Fruit fly (Drosophila melanogaster): ENCODE results near the gene knrl.
A peak's percentile ranks its signal among the peaks of the same experiment; 100 is the strongest.

Gene knrl

DNA sequence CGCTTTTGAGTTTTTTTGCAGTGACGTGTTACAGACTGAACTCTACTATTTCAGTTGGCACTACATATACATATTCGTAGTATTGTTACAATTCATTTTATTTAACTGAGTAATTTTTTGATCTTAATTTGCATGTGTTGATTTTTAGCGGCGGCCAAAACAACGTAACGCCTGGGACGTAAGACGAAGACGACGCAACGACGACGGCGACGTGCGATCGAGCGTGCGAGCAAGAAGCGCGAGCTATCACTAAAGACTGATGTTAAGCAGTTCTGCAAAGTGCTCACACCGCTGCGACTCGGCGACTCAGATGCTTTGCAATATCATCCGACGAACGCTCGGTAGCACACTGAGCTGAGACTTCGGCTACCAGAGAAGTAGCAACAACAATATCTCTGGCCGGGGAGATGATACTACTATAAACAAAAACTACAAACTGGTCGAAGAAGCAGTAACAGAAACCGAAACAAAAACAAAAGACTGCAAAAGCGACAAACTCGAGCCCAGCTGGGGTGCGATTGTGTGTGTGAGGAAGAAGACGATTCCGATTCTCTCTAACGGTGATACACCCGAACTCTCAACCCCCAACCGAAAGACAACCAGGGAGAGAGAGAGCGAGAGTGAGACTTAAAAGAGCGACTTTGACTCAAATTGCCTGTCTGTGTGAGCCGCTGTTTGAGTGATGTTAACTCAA is at the start of gene knrl:
Gene knrl, minus strand, starts transcription at position 357 of the 694 bp plus-strand sequence.
- TF ChIP-seq pad (GFP tag; optimal IDR thresholded peaks at IDR 0.05) (no peak), ovo (GFP tag; optimal IDR thresholded peaks at IDR 0.05) (peak; percentile 82), cnc (optimal IDR thresholded peaks at IDR 0.05) (no peak)

DNA sequence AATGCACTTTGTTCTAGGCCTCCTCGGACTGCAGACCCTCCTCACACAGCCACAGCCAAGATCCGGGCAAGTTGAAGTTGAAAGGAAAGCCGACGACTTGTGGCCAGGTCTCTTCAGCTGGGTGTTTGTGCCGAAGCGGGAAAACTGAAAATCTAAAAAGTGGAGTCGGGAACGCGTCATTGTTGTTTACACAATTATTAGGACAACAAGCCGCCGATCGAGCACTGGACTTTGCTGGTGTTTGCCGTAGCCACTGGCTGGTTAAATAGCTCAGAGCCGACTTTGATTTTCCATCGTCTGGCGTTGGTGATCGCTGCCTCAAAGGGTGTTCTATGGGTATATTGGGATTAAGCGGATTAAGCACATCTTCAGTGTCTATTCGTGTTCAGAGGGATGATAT is 46.9 kb upstream of the knrl start:
- no peak for TF ChIP-seq cic (GFP tag; optimal IDR thresholded peaks at IDR 0.05)
- TF ChIP-seq Crg-1 (GFP tag; optimal IDR thresholded peaks at IDR 0.05): no peak
- TF ChIP-seq toe (GFP tag; optimal IDR thresholded peaks at IDR 0.05): no peak
- TF ChIP-seq CG7101 (tag; optimal IDR thresholded peaks at IDR 0.05): no peak
- no peak for TF ChIP-seq tj (GFP tag; optimal IDR thresholded peaks at IDR 0.05)
- no peak for TF ChIP-seq CG7045 (GFP tag; optimal IDR thresholded peaks at IDR 0.05)
- TF ChIP-seq Hr96 (GFP tag; optimal IDR thresholded peaks at IDR 0.05): no peak
- TF ChIP-seq pad (GFP tag; optimal IDR thresholded peaks at IDR 0.05): no peak
- TF ChIP-seq CG33017 (tag; optimal IDR thresholded peaks at IDR 0.05): no peak
- TF ChIP-seq CG1620 (GFP tag; optimal IDR thresholded peaks at IDR 0.05): no peak
- TF ChIP-seq kay (GFP tag; ENCODE audit: borderline replicate concordance): no peak
- TF ChIP-seq CG12768 (GFP tag; optimal IDR thresholded peaks at IDR 0.05): no peak
- no peak for TF ChIP-seq bab1 (GFP tag; optimal IDR thresholded peaks at IDR 0.05)
- no peak for TF ChIP-seq Clk (GFP tag; optimal IDR thresholded peaks at IDR 0.05)

DNA sequence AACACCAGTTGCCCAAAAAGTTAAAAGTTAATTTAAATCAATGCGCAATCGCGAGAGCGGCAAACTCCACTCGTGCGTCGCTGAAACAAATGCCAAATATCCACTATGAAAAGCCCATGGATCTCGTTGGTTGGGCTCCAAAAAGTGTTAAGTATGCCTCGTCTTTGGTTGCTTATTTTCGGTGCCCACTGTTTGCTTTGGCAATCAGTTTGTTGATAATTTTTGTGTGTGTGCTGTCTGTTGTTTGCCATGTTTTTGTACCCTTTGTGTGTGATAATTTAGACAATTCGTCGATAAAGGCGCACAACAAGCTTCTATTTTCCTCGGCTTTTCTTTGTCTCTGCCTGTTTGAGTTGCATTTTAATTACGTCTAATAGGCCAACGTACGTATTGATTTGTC is 43.5 kb upstream of the knrl start:
- TF ChIP-seq CG33017 (tag; optimal IDR thresholded peaks at IDR 0.05) (no peak), pad (GFP tag; optimal IDR thresholded peaks at IDR 0.05) (no peak), Mnt (GFP tag; optimal IDR thresholded peaks at IDR 0.05) (no peak), CG7101 (tag; optimal IDR thresholded peaks at IDR 0.05) (no peak), toe (GFP tag; optimal IDR thresholded peaks at IDR 0.05) (no peak), CG11617 (GFP tag; optimal IDR thresholded peaks at IDR 0.05) (no peak)

DNA sequence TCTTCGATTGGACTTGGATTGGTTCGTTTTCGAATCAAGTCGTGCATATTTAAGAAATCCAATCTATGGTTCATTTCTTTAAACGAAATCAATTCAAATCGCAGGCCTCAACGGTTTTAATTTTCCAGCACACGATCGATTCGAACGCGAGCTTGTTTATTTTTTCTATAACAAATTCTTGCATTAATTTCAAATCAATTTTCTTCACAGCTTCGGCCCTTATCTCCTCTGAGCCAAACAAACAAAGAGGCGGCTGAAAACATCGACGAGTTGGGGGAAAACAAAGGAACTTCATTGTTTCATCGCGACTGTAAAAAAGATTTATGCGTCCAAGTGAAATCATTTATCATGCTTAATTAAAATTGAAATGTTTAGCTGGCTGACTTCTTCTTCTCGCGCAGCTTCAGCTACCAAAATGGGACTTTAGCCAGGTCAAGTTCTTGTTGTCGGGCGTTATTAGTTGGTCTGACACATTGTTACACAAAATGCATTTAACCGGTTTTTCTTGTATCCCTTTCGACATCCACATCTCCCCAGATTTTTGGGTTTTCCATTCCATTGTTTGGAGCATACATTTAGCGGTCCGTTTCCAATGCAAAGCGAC is 41.5 kb upstream of the knrl start:
- no peak for TF ChIP-seq toe (GFP tag; optimal IDR thresholded peaks at IDR 0.05)
- TF ChIP-seq CG12768 (GFP tag; optimal IDR thresholded peaks at IDR 0.05): no peak
- TF ChIP-seq cic (GFP tag; optimal IDR thresholded peaks at IDR 0.05): no peak
- no peak for TF ChIP-seq CG7101 (tag; optimal IDR thresholded peaks at IDR 0.05)
- no peak for TF ChIP-seq tj (GFP tag; optimal IDR thresholded peaks at IDR 0.05)
- TF ChIP-seq Clk (GFP tag; optimal IDR thresholded peaks at IDR 0.05): no peak
- TF ChIP-seq CG11617 (GFP tag; optimal IDR thresholded peaks at IDR 0.05): no peak
- no peak for TF ChIP-seq Crg-1 (GFP tag; optimal IDR thresholded peaks at IDR 0.05)
- no peak for TF ChIP-seq ovo (GFP tag; optimal IDR thresholded peaks at IDR 0.05)

DNA sequence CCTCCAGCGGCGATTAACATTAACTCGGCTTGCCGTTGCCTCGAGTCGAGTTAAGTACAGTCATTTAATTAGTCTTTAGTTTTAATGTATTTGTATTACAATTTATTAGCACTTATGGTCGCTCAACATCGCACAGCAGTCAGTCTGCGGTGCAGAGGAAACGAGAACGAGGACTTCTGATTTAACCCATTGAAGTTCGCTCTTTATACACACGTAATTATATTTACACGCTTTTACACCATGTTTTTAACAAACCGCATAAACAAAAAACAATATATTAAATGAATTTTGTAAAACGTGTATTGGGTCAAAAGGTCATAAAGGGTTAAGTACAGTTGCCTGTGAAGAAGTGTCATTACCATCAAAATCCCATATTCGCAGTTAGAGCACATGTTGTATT is 40.7 kb upstream of the knrl start:
- TF ChIP-seq Mnt (GFP tag; optimal IDR thresholded peaks at IDR 0.05): no peak
- TF ChIP-seq Hr96 (GFP tag; optimal IDR thresholded peaks at IDR 0.05): no peak
- TF ChIP-seq bab1 (GFP tag; optimal IDR thresholded peaks at IDR 0.05): no peak
- no peak for TF ChIP-seq tj (GFP tag; optimal IDR thresholded peaks at IDR 0.05)
- TF ChIP-seq toe (GFP tag; optimal IDR thresholded peaks at IDR 0.05): no peak
- no peak for TF ChIP-seq CG5204 (GFP tag; optimal IDR thresholded peaks at IDR 0.05)
- no peak for TF ChIP-seq CG1620 (GFP tag; optimal IDR thresholded peaks at IDR 0.05)
- TF ChIP-seq cnc (optimal IDR thresholded peaks at IDR 0.05): no peak
- no peak for TF ChIP-seq kay (GFP tag; ENCODE audit: borderline replicate concordance)

DNA sequence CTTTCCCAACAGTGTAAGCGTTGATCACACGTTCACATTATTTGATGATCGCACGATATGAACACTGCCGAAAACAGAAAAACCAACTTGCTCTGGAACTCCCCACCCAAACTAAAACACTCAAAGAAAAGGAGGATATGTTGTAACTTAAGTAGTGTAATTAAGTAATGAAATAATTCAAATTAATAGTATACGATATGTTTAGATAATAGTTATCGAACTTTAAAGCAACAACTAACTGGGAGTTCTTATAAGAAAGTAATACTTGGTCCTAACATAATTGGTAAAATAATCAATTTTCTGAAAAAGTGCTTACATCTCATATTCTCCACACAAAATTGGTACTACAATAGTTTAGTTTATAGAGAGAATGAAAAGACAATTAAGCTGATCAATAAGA is 36.7 kb upstream of the knrl start:
- no peak for TF ChIP-seq pad (GFP tag; optimal IDR thresholded peaks at IDR 0.05)
- no peak for TF ChIP-seq Crg-1 (GFP tag; optimal IDR thresholded peaks at IDR 0.05)
- no peak for TF ChIP-seq cic (GFP tag; optimal IDR thresholded peaks at IDR 0.05)
- no peak for TF ChIP-seq bab1 (GFP tag; optimal IDR thresholded peaks at IDR 0.05)
- TF ChIP-seq cnc (optimal IDR thresholded peaks at IDR 0.05): no peak

DNA sequence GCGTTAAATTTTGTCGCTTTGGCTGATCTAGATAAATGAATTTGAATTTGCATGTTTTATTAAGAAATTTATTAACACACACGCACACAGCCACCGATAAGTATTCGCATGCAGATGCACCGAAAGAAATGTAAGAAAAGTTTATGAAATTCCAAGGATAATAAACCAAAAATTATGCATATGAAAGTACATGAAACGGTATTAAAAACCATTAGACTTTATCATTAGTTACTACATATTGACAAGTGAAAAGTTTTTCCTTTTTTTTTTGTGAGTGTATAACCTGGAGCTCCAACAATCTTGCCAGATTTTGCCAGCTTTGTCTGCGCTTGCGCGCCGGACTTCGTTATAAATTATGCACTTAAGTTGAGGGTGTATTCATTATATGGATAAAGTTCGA is 28.5 kb upstream of the knrl start:
- TF ChIP-seq cic (GFP tag; optimal IDR thresholded peaks at IDR 0.05): no peak
- no peak for TF ChIP-seq CG1620 (GFP tag; optimal IDR thresholded peaks at IDR 0.05)
- no peak for TF ChIP-seq CG14711 (tag; optimal IDR thresholded peaks at IDR 0.05)
- no peak for TF ChIP-seq CG7045 (GFP tag; optimal IDR thresholded peaks at IDR 0.05)
- TF ChIP-seq CG7101 (tag; optimal IDR thresholded peaks at IDR 0.05): no peak
- no peak for TF ChIP-seq Mnt (GFP tag; optimal IDR thresholded peaks at IDR 0.05)
- TF ChIP-seq bab1 (GFP tag; optimal IDR thresholded peaks at IDR 0.05): no peak
- no peak for TF ChIP-seq toe (GFP tag; optimal IDR thresholded peaks at IDR 0.05)
- no peak for TF ChIP-seq Hr96 (GFP tag; optimal IDR thresholded peaks at IDR 0.05)
- no peak for TF ChIP-seq CG5204 (GFP tag; optimal IDR thresholded peaks at IDR 0.05)
- no peak for TF ChIP-seq CG12768 (GFP tag; optimal IDR thresholded peaks at IDR 0.05)
- TF ChIP-seq CG11617 (GFP tag; optimal IDR thresholded peaks at IDR 0.05): no peak
- no peak for TF ChIP-seq Clk (GFP tag; optimal IDR thresholded peaks at IDR 0.05)
- TF ChIP-seq Crg-1 (GFP tag; optimal IDR thresholded peaks at IDR 0.05): no peak
- TF ChIP-seq CG33017 (tag; optimal IDR thresholded peaks at IDR 0.05): no peak
- TF ChIP-seq cnc (optimal IDR thresholded peaks at IDR 0.05): no peak

All from whole organism, adult.